Worm (Caenorhabditis elegans) whole organism, mixed stage, embryonic: ENCODE results near the gene cwf-19L2.
A peak's percentile ranks its signal among the peaks of the same experiment; 100 is the strongest.

ENCODE experiments used
- M03D4.4 ChIP-seq: sonication (generic microtip); optimal IDR thresholded peaks from 2 replicates; lab custom pipeline; 2017; ENCODE audit warnings: mild to moderate bottlenecking, missing genetic modification characterization, missing compliant biosample characterization
- blmp-1 ChIP-seq: fragments of 150-350 bp; optimal IDR thresholded peaks from 2 replicates; lab custom pipeline; 2014; ENCODE audit warnings: missing biosample characterization, missing genetic modification characterization
- ceh-39 ChIP-seq: fragments of 150-350 bp; optimal IDR thresholded peaks from 2 replicates; lab custom pipeline; 2014; ENCODE audit warnings: missing biosample characterization, missing genetic modification characterization
- ces-1 ChIP-seq: fragments of 150-350 bp; optimal IDR thresholded peaks from 2 replicates; lab custom pipeline; 2014; ENCODE audit warnings: missing biosample characterization, missing genetic modification reagents, missing genetic modification characterization
- cnd-1 ChIP-seq: fragments of 200-800 bp; sonication (Bioruptor generic); optimal IDR thresholded peaks from 2 replicates; lab custom pipeline; 2018; ENCODE audit warnings: mild to moderate bottlenecking, missing genetic modification characterization, missing compliant biosample characterization
- drap-1 ChIP-seq: fragments of 200-800 bp; sonication (Bioruptor generic); optimal IDR thresholded peaks from 3 replicates; lab custom pipeline; 2018; ENCODE audit warnings: mild to moderate bottlenecking, missing genetic modification characterization, missing compliant biosample characterization
- elt-1 ChIP-seq: sonication (generic microtip); optimal IDR thresholded peaks from 2 replicates; lab custom pipeline; 2017; ENCODE audit warnings: missing genetic modification characterization, mild to moderate bottlenecking, missing compliant biosample characterization, antibody characterized with exemption, moderate library complexity, borderline replicate concordance; ENCODE audit not compliant: insufficient read depth
- elt-3 ChIP-seq: fragments of 150-350 bp; optimal IDR thresholded peaks from 2 replicates; lab custom pipeline; 2014; ENCODE audit warnings: missing biosample characterization, missing genetic modification characterization
- ham-2 ChIP-seq: fragments of 200-800 bp; sonication (Bioruptor generic); optimal IDR thresholded peaks from 2 replicates; lab custom pipeline; 2018; ENCODE audit warnings: mild to moderate bottlenecking, missing genetic modification characterization, missing compliant biosample characterization
- hlh-1 ChIP-seq: fragments of 150-350 bp; optimal IDR thresholded peaks from 2 replicates; lab custom pipeline; 2014; ENCODE audit warnings: missing biosample characterization, missing genetic modification reagents, missing genetic modification characterization
- lin-13 ChIP-seq: fragments of 150-350 bp; optimal IDR thresholded peaks from 2 replicates; lab custom pipeline; 2014; ENCODE audit warnings: missing biosample characterization, missing genetic modification characterization
- lin-32 ChIP-seq: fragments of 200-800 bp; sonication (Bioruptor generic); optimal IDR thresholded peaks from 2 replicates; lab custom pipeline; 2018; ENCODE audit warnings: mild to moderate bottlenecking, missing genetic modification characterization, missing compliant biosample characterization
- lsy-2 ChIP-seq: fragments of 150-350 bp; optimal IDR thresholded peaks from 2 replicates; lab custom pipeline; 2014; ENCODE audit warnings: missing biosample characterization, missing genetic modification characterization
- mab-5 ChIP-seq: fragments of 150-350 bp; optimal IDR thresholded peaks from 2 replicates; lab custom pipeline; 2014; ENCODE audit warnings: missing biosample characterization, missing genetic modification characterization
- mep-1 ChIP-seq: fragments of 150-350 bp; optimal IDR thresholded peaks from 2 replicates; lab custom pipeline; 2017; ENCODE audit warnings: missing biosample characterization, missing genetic modification reagents, missing genetic modification characterization, inconsistent platforms
- mls-2 ChIP-seq: sonication (generic microtip); optimal IDR thresholded peaks from 2 replicates; lab custom pipeline; 2016; ENCODE audit warnings: mild to moderate bottlenecking, missing genetic modification characterization, moderate library complexity, missing compliant biosample characterization
- nhr-12 ChIP-seq: fragments of 150-350 bp; optimal IDR thresholded peaks from 2 replicates; lab custom pipeline; 2014; ENCODE audit warnings: missing biosample characterization, missing genetic modification characterization
- nhr-2 ChIP-seq: fragments of 150-350 bp; optimal IDR thresholded peaks from 2 replicates; lab custom pipeline; 2014; ENCODE audit warnings: missing biosample characterization, missing genetic modification characterization
- nhr-237 ChIP-seq: fragments of 150-350 bp; optimal IDR thresholded peaks from 2 replicates; lab custom pipeline; 2014; ENCODE audit warnings: missing biosample characterization, missing genetic modification characterization
- nhr-76 ChIP-seq: sonication (generic microtip); optimal IDR thresholded peaks from 2 replicates; lab custom pipeline; 2017; ENCODE audit warnings: missing biosample characterization, missing genetic modification characterization
- sem-2 ChIP-seq: fragments of 200-800 bp; sonication (Bioruptor generic); optimal IDR thresholded peaks from 2 replicates; lab custom pipeline; 2018; ENCODE audit warnings: mild to moderate bottlenecking, missing genetic modification characterization, missing compliant biosample characterization
- snpc-4 ChIP-seq: fragments of 150-350 bp; optimal IDR thresholded peaks from 2 replicates; lab custom pipeline; 2014; ENCODE audit warnings: missing biosample characterization, missing genetic modification characterization
- sptf-1 ChIP-seq: sonication (generic microtip); optimal IDR thresholded peaks from 2 replicates; lab custom pipeline; 2017; ENCODE audit warnings: mild to moderate bottlenecking, missing genetic modification characterization, moderate library complexity, missing compliant biosample characterization
- tbx-8 ChIP-seq: fragments of 200-800 bp; sonication (Bioruptor generic); optimal IDR thresholded peaks from 2 replicates; lab custom pipeline; 2018; ENCODE audit warnings: mild to moderate bottlenecking, missing genetic modification characterization, moderate library complexity, missing compliant biosample characterization
- unc-120 ChIP-seq: sonication (generic microtip); optimal IDR thresholded peaks from 2 replicates; lab custom pipeline; 2017; ENCODE audit warnings: missing genetic modification characterization, missing compliant biosample characterization; ENCODE audit not compliant: poor library complexity, severe bottlenecking
- unc-39 ChIP-seq: fragments of 150-350 bp; optimal IDR thresholded peaks from 2 replicates; lab custom pipeline; 2014; ENCODE audit warnings: missing biosample characterization, missing genetic modification characterization
- unc-62 ChIP-seq: fragments of 150-350 bp; optimal IDR thresholded peaks from 2 replicates; lab custom pipeline; 2014; ENCODE audit warnings: missing biosample characterization, missing genetic modification reagents, missing genetic modification characterization
- zip-8 ChIP-seq: fragments of 150-350 bp; optimal IDR thresholded peaks from 2 replicates; lab custom pipeline; 2014; ENCODE audit warnings: missing biosample characterization, missing genetic modification characterization
- ztf-11 ChIP-seq: fragments of 150-350 bp; optimal IDR thresholded peaks from 2 replicates; lab custom pipeline; 2014; ENCODE audit warnings: missing biosample characterization, missing genetic modification characterization

Gene cwf-19L2

DNA sequence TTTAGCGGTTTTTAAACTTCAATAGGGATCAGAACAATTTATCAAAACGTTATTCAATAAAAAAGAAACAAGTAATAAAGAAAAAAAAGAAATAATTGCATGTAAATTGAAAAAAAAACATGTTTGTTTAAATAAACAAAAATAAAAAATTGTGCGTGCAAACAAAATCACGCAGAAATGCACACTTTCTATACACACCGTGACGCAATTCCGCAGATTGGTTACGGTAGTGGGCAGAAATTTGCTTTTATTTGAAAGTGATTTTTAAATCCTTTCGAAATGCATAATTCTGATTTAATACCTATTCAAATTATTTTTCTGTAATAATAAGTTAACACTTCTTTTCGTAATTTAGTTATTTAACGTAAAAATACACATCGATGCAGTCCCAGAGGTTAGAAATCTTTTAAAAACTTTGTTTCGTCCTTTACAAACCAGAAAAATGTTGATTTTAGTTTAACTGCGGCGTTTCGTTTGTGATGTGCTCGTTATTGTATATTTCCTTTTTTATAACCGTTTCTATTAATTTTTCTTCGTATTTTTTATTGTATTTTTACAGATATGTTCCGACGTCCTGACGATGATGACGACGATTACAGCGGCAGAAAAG, at the start of gene cwf-19L2:
Gene cwf-19L2 (plus strand): TSS at position 560 of the 610 bp plus-strand sequence.
- TF ChIP-seq M03D4.4 (tag; lab: Kevin White, UChicago) = no peak
- TF ChIP-seq ces-1 (GFP tag; lab: Kevin White, UChicago) = no peak
- TF ChIP-seq lsy-2 (tag; lab: Kevin White, UChicago) = peak; percentile 89
- no peak for TF ChIP-seq elt-1
- no peak for TF ChIP-seq elt-3
- no peak for TF ChIP-seq snpc-4 (tag; lab: Kevin White, UChicago)

DNA sequence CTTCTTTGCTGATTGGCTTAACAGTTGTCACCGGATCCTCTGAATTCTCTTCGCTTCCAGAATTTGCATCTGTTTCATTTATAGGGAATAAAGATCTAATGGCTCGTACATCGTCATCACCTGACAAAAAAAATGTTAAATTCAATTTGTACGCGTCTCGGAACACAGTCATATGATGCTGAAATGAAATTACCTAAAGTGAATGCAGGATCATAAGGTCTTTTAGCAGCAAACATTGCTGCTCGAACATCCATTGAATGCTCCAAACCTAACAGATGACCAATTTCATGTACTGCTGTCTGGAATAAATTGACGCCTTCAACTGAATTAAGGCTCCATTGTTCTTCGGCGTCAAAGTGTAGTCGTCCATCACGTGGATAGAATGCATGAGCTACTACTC, 47.0 kb upstream of the cwf-19L2 start:
- no peak for TF ChIP-seq ham-2 (GFP tag; lab: Kevin White, UChicago)
- no peak for TF ChIP-seq unc-39

DNA sequence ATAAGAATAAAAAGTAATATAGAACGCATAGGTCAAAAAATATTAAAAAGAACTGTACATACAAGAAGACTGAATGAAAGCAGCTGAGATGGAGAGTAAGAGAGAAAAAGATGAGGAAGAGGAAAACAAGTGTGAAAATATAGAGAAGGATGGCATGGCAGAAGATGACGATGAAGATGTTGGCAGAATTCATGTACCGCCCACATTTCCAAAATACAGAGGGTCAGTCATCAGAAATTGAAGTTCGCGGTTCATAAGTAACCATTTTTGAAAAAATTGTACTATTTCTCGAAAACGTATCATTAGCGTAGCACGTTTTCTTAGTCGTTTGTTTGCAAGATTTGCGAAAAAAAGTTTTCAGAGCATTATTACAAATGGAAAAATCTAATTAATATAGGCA, 45.7 kb upstream of the cwf-19L2 start, which contains the start of gene zmp-6:
Gene zmp-6 (minus strand): TSS at position 101 of the 400 bp plus-strand sequence.
- TF ChIP-seq mab-5 (no peak), cnd-1 (tag; lab: Kevin White, UChicago) (no peak), unc-39 (no peak), nhr-237 (tag; lab: Kevin White, UChicago) (no peak), unc-120 (tag; lab: Kevin White, UChicago) (no peak), unc-62 (GFP tag; lab: Kevin White, UChicago) (no peak), nhr-2 (tag; lab: Kevin White, UChicago) (no peak), snpc-4 (tag; lab: Kevin White, UChicago) (no peak), tbx-8 (GFP tag; lab: Kevin White, UChicago) (no peak), blmp-1 (tag; lab: Kevin White, UChicago) (no peak), elt-1 (no peak), ceh-39 (tag; lab: Kevin White, UChicago) (no peak), ztf-11 (tag; lab: Kevin White, UChicago) (no peak), M03D4.4 (tag; lab: Kevin White, UChicago) (no peak), ham-2 (GFP tag; lab: Kevin White, UChicago) (no peak), lin-13 (tag; lab: Kevin White, UChicago) (no peak), sem-2 (GFP tag; lab: Kevin White, UChicago) (no peak), zip-8 (no peak), mep-1 (no peak), mls-2 (tag; lab: Kevin White, UChicago) (no peak)

DNA sequence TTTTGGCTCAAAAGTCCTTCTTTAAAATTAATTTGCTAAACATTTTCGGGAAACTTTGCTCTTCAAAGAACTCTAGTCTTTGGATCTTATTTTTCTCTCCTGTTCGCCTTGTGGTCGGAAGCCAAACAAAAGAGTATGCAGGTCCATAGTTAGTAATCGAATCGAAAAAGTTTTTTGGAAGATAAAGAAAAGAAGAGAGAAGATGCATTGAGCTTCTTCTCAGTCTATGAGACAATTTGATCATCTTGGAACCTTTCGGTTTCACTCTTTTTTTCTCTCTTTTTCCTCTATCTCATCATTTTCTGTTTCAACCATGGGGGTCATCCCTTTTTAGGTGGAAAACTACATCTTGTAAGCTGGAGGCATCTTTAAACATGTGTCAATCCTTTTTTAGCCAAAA, 39.8 kb upstream of the cwf-19L2 start:
- no peak for TF ChIP-seq ham-2 (GFP tag; lab: Kevin White, UChicago)
- TF ChIP-seq ces-1 (GFP tag; lab: Kevin White, UChicago) = peak; percentile 81

DNA sequence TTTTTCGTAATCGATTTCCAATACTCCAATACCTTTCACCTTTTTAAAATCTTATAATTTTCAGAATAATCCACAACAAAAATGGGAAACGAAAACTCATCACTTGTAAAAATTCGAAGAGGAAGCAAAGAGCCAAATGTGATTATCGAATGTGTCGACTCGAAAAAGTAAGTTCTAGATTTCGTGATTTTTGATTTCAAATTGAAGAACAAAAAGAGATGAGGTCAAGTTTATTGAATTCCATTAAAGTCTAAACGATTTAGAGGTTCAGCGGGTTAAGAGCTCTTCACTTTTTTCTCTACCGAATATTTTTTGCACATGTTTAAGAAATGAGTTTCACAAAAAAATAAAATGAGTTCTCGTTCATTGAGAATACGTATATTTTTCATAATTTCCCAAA, 34.5 kb upstream of the cwf-19L2 start, which contains the start of gene B0361.4:
Gene B0361.4 (plus strand): TSS at position 61 of the 400 bp plus-strand sequence.
- no peak for TF ChIP-seq sptf-1
- no peak for TF ChIP-seq ces-1 (GFP tag; lab: Kevin White, UChicago)
- TF ChIP-seq M03D4.4 (tag; lab: Kevin White, UChicago) = no peak
- TF ChIP-seq drap-1 (GFP tag; lab: Kevin White, UChicago) = no peak
- TF ChIP-seq lin-32 = no peak
- TF ChIP-seq lin-13 (tag; lab: Kevin White, UChicago) = no peak
- TF ChIP-seq mep-1 = no peak
- no peak for TF ChIP-seq elt-3
- no peak for TF ChIP-seq ceh-39 (tag; lab: Kevin White, UChicago)
- TF ChIP-seq unc-62 (GFP tag; lab: Kevin White, UChicago) = no peak
- TF ChIP-seq elt-1 = no peak
- TF ChIP-seq nhr-12 = no peak
- TF ChIP-seq mab-5 = no peak
- TF ChIP-seq nhr-2 (tag; lab: Kevin White, UChicago) = no peak
- TF ChIP-seq ham-2 (GFP tag; lab: Kevin White, UChicago) = no peak
- no peak for TF ChIP-seq hlh-1
- no peak for TF ChIP-seq cnd-1 (tag; lab: Kevin White, UChicago)
- no peak for TF ChIP-seq sem-2 (GFP tag; lab: Kevin White, UChicago)
- TF ChIP-seq nhr-76 (tag; lab: Kevin White, UChicago) = no peak

DNA sequence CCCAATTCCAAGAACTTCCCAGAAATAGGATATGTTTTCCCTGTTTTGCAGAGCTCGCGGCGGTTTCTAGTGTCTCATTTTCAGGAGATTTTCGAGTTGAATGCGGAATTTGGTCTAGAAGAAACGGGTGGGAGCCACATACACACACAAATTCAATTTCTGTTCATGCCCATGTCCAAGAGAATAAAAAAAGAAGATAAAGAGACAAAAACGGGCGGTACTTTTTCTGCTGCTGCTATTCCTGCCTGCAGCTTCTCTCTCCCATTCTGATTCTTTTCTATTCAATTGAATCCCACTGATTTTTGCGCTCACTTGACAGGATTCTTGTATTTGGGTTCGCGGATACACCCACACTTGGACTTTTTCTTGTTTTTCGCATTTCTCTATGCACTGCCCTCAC, 30.8 kb upstream of the cwf-19L2 start:
- TF ChIP-seq ham-2 (GFP tag; lab: Kevin White, UChicago) (no peak), ces-1 (GFP tag; lab: Kevin White, UChicago) (peak; percentile 34)
